Worm (Caenorhabditis elegans): ENCODE results near the gene tsp-9.

tsp-9 gene

ce11 chrX:1272539-1272938 lies 26.7 kb downstream of the tsp-9 start, which contains the start of gene C52B11.5:
Gene C52B11.5, plus strand, starts transcription at chrX:1272788.
- TF ChIP-seq nhr-102 (tag; optimal IDR thresholded peaks at IDR 0.05) (no peak), pha-4 (GFP tag; IDR thresholded peaks at IDR 0.05) (no peak), pha-4 (tag; optimal IDR thresholded peaks at IDR 0.05) (no peak), nhr-25 (tag; optimal IDR thresholded peaks at IDR 0.05; ENCODE audit: borderline replicate concordance, insufficient read depth) (no peak), cey-2 (tag; optimal IDR thresholded peaks at IDR 0.05; ENCODE audit: borderline replicate concordance, insufficient read depth) (no peak), unc-62 (GFP tag; optimal IDR thresholded peaks at IDR 0.05 in 1 of 2) (no peak), unc-62 (tag; optimal IDR thresholded peaks at IDR 0.05) (no peak), daf-19 (GFP tag; conservative IDR thresholded peaks at IDR 0.05) (no peak), dmd-6 (GFP tag; IDR thresholded peaks at IDR 0.05) (peak; percentile 95), daf-16 (GFP tag; optimal IDR thresholded peaks at IDR 0.05) (peak in 1 of 2 experiments; percentile 35), daf-16 (tag; optimal IDR thresholded peaks at IDR 0.05) (peak; percentile 87), egl-27 (tag; optimal IDR thresholded peaks at IDR 0.05) (no peak), nhr-237 (tag; optimal IDR thresholded peaks at IDR 0.05) (no peak), dpl-1 (GFP tag; optimal IDR thresholded peaks at IDR 0.05) (no peak), fkh-10 (GFP tag; optimal IDR thresholded peaks at IDR 0.05) (no peak), lin-38 (GFP tag; IDR thresholded peaks at IDR 0.05) (no peak), unc-130 (GFP tag; optimal IDR thresholded peaks at IDR 0.05) (no peak), aly-2 (tag; optimal IDR thresholded peaks at IDR 0.05) (no peak), nhr-77 (tag; optimal IDR thresholded peaks at IDR 0.05) (peak; percentile 79), rbr-2 (tag; optimal IDR thresholded peaks at IDR 0.05) (no peak), nhr-48 (tag; optimal IDR thresholded peaks at IDR 0.05) (peak; percentile 83), mep-1 (tag; optimal IDR thresholded peaks at IDR 0.05) (peak; percentile 57), dmd-9 (GFP tag; IDR thresholded peaks at IDR 0.05) (no peak), nhr-41 (GFP tag; IDR thresholded peaks at IDR 0.05) (peak; percentile 82), nhr-28 (tag; optimal IDR thresholded peaks at IDR 0.05) (peak; percentile 80), nhr-6 (tag; optimal IDR thresholded peaks at IDR 0.05) (peak; percentile 48), zag-1 (tag; optimal IDR thresholded peaks at IDR 0.05) (no peak), mdt-29 (GFP tag; IDR thresholded peaks at IDR 0.05) (peak; percentile 71), ces-1 (GFP tag; optimal IDR thresholded peaks at IDR 0.05) (no peak), dve-1 (tag; optimal IDR thresholded peaks at IDR 0.05; ENCODE audit: insufficient read depth) (peak; percentile 90), D1046.2 (GFP tag; IDR thresholded peaks at IDR 0.05) (no peak), php-3 (GFP tag; IDR thresholded peaks at IDR 0.05) (peak; percentile 96), F49E8.2 (tag; optimal IDR thresholded peaks at IDR 0.05; ENCODE audit: borderline replicate concordance) (no peak), nhr-11 (tag; optimal IDR thresholded peaks at IDR 0.05) (no peak), ZK546.5 (tag; optimal IDR thresholded peaks at IDR 0.05) (no peak), ZK337.2 (GFP tag; IDR thresholded peaks at IDR 0.05) (no peak), mdl-1 (tag; optimal IDR thresholded peaks at IDR 0.05) (no peak), Y105C5A.15 (GFP tag; IDR thresholded peaks at IDR 0.05) (0 out of 2 replicates have a peak, but pooled peaks have one; percentile 31), tra-1 (GFP tag; IDR thresholded peaks at IDR 0.05) (peak; percentile 81), pqm-1 (tag; optimal IDR thresholded peaks at IDR 0.05) (peak; percentile 99), T20F7.1 (GFP tag; optimal IDR thresholded peaks at IDR 0.05) (peak; percentile 57), hlh-30 (tag; optimal IDR thresholded peaks at IDR 0.05; ENCODE audit: insufficient read depth) (peak; percentile 71), T26A8.4 (GFP tag; IDR thresholded peaks at IDR 0.05) (no peak), snpc-4 (tag; optimal IDR thresholded peaks at IDR 0.05) (no peak), ceh-28 (tag; optimal IDR thresholded peaks at IDR 0.05) (no peak), ceh-32 (tag; optimal IDR thresholded peaks at IDR 0.05; ENCODE audit: poor library complexity) (no peak), arid-1 (GFP tag; conservative IDR thresholded peaks at IDR 0.05) (no peak), F44E2.7 (GFP tag; IDR thresholded peaks at IDR 0.05) (no peak), mes-2 (tag; optimal IDR thresholded peaks at IDR 0.05; ENCODE audit: poor library complexity, severe bottlenecking) (no peak), mxl-3 (GFP tag; optimal IDR thresholded peaks at IDR 0.05) (peak; percentile 48), lin-1 (GFP tag; IDR thresholded peaks at IDR 0.05) (peak; percentile 88; the same call in 1 of the 2 replicates), nhr-10 (tag; optimal IDR thresholded peaks at IDR 0.05) (peak; percentile 49)

All from whole organism, L4 larva.